Fruit fly (Drosophila melanogaster): Measurements from ENCODE around the gene CG33116.

Gene CG33116

DNA sequence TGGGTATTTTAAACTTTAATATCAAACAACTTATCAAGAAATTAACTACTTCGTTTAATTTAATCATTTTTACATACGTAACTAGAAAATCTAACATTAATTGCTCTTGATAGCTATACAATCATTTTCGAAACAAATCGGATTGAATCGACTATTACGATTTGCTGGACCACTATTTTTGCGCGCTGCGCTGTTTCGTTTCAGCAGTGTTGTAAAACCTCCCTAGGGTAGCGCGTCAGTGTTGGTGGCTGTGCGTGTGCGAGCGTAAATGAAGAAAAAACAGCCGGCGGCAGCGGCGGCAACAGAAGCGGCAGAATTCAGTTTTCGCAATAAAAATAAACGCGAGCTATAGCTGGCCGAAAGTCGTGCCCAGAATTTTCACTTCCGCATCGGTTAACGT, at the start of gene CG33116 (continued):
- TF ChIP-seq dati (GFP tag; IDR thresholded peaks at IDR 0.05) (no peak), Mes4 (GFP tag; optimal IDR thresholded peaks at IDR 0.05) (peak; percentile 53), ro (GFP tag; IDR thresholded peaks at IDR 0.05) (peak; percentile 40; the same call in 1 of the 2 replicates), schlank (tag; optimal IDR thresholded peaks at IDR 0.05) (peak; percentile 69), slp2 (GFP tag; optimal IDR thresholded peaks at IDR 0.05) (peak; percentile 73), gsb-n (tag; optimal IDR thresholded peaks at IDR 0.05) (peak; percentile 78), org-1 (GFP tag; optimal IDR thresholded peaks at IDR 0.05) (peak; percentile 75), E2f1 (GFP tag; IDR thresholded peaks at IDR 0.05) (peak; percentile 72), CG11696 (GFP tag; IDR thresholded peaks at IDR 0.05) (peak; percentile 100), CG7357 (GFP tag; IDR thresholded peaks at IDR 0.05) (peak; percentile 51; the same call in 1 of the 3 replicates), Sox102F (GFP tag; optimal IDR thresholded peaks at IDR 0.05) (peak; percentile 76), CG1602 (GFP tag; optimal IDR thresholded peaks at IDR 0.05) (peak; percentile 75), CG12071 (GFP tag; optimal IDR thresholded peaks at IDR 0.05) (peak; percentile 79), CG10431 (GFP tag; optimal IDR thresholded peaks at IDR 0.05) (peak; percentile 45), CG18011 (GFP tag; optimal IDR thresholded peaks at IDR 0.05) (peak; percentile 58), CG13894 (tag; optimal IDR thresholded peaks at IDR 0.05) (peak; percentile 38), ase (GFP tag; IDR thresholded peaks at IDR 0.05) (peak; percentile 82), CG4404 (GFP tag; IDR thresholded peaks at IDR 0.05) (peak; percentile 66), nerfin-2 (GFP tag; IDR thresholded peaks at IDR 0.05; ENCODE audit: partially characterized antibody) (0 out of 2 replicates have a peak, but pooled peaks have one; percentile 15), CG8765 (GFP tag; IDR thresholded peaks at IDR 0.05) (peak; percentile 42; the same call in 1 of the 2 replicates), CG10209 (GFP tag; optimal IDR thresholded peaks at IDR 0.05) (peak; percentile 76), grau (tag; optimal IDR thresholded peaks at IDR 0.05) (peak; percentile 81), al (GFP tag; IDR thresholded peaks at IDR 0.05) (peak; percentile 51), Hr78 (GFP tag; optimal IDR thresholded peaks at IDR 0.05) (peak in 1 of 2 experiments; percentile 17), stc (GFP tag; IDR thresholded peaks at IDR 0.05) (peak; percentile 66), CG10147 (GFP tag; optimal IDR thresholded peaks at IDR 0.05) (peak; percentile 45), Nf-YC (tag; optimal IDR thresholded peaks at IDR 0.05) (peak; percentile 51), ewg (GFP tag; optimal IDR thresholded peaks at IDR 0.05) (peak; percentile 67), CG1647 (GFP tag; optimal IDR thresholded peaks at IDR 0.05) (peak; percentile 73), ham (GFP tag; IDR thresholded peaks at IDR 0.05) (no peak), HLHmδ (GFP tag; optimal IDR thresholded peaks at IDR 0.05) (peak; percentile 23), unc-4 (GFP tag; IDR thresholded peaks at IDR 0.05; ENCODE audit: partially characterized antibody) (no peak), fd96Cb (tag; optimal IDR thresholded peaks at IDR 0.05) (peak; percentile 72), Oaz (GFP tag; IDR thresholded peaks at IDR 0.05) (peak; percentile 56; the same call in 1 of the 2 replicates), gfzf (GFP tag; optimal IDR thresholded peaks at IDR 0.05) (peak; percentile 17), knrl (GFP tag; IDR thresholded peaks at IDR 0.05; ENCODE audit: partially characterized antibody) (0 out of 3 replicates have a peak, but pooled peaks have one; percentile 34), CG3838 (GFP tag; optimal IDR thresholded peaks at IDR 0.05) (peak; percentile 29), lola (GFP tag; optimal IDR thresholded peaks at IDR 0.05) (peak in 1 of 3 experiments; percentile 85), CTCF (GFP tag; optimal IDR thresholded peaks at IDR 0.05) (peak; percentile 30), Optix (GFP tag; IDR thresholded peaks at IDR 0.05) (peak; percentile 68), CG8290 (GFP tag; optimal IDR thresholded peaks at IDR 0.05) (peak; percentile 88), CG8290 (tag; optimal IDR thresholded peaks at IDR 0.05) (peak; percentile 42 to 93), Hr3 (GFP tag; optimal IDR thresholded peaks at IDR 0.05) (peak; percentile 82), MBD-R2 (GFP tag; IDR thresholded peaks at IDR 0.05) (peak; percentile 96), Ada2b (GFP tag; IDR thresholded peaks at IDR 0.05) (peak; percentile 59; the same call in 1 of the 2 replicates), HmgD (GFP tag; optimal IDR thresholded peaks at IDR 0.05) (peak; percentile 70), fru (optimal IDR thresholded peaks at IDR 0.05) (no peak), CG6689 (GFP tag; IDR thresholded peaks at IDR 0.05) (peak; percentile 64), CG33213 (GFP tag; optimal IDR thresholded peaks at IDR 0.05) (peak; percentile 83), CG3163 (GFP tag; optimal IDR thresholded peaks at IDR 0.05) (peak; percentile 72), fd102C (GFP tag; optimal IDR thresholded peaks at IDR 0.05) (no peak)
